Worm (Caenorhabditis elegans): ENCODE measurements around the gene R05D8.9.

- no peak for TF ChIP-seq gmeb-1 (tag; optimal IDR thresholded peaks at IDR 0.05)
- TF ChIP-seq ztf-11 (tag; optimal IDR thresholded peaks at IDR 0.05) = no peak
Observed at ce11 chrV:2727101-2727500, 40.3 kb downstream of the R05D8.9 start, which contains the start of gene str-13.
